Fruit fly (Drosophila melanogaster): ENCODE data around the gene MED30.

The MED30 gene

DNA sequence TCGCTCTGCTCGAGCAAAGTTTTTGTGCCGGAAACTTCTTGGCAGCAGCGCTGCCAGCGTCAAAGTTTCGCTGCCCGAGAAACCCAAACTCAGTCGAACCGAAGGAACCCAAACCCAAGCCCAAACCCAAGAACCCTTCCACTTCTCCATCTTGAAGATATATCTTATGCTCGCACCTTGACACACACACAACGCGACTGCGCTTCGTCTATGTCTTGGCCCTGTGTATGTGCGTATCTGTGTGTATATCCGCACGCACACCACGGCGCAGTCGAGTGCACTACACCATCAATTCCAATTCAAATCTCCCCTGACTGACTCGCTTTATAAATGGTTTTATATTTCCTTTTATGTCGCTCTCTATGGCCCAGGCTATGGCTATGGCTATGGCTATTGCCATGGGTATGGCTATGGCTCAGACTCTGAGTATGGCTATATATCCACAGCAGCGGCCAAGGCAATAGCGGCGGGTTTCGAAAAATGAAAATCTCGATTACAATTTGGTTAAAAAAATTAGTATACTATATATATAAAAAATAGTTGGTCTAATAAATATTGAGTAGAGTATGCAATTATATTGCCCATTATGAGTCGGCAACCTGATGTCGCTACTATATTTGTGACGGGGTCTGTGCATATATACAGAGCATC lies 42.6 kb upstream of the MED30 start (continued):
- TF ChIP-seq chinmo (GFP tag; IDR thresholded peaks at IDR 0.05; ENCODE audit: partially characterized antibody): 0 out of 4 replicates have a peak, but pooled peaks have one; percentile 19
- peak; percentile 26 for TF ChIP-seq tx (GFP tag; optimal IDR thresholded peaks at IDR 0.05)
- no peak for TF ChIP-seq Lpt (GFP tag; optimal IDR thresholded peaks at IDR 0.05)
- TF ChIP-seq eyg (GFP tag; optimal IDR thresholded peaks at IDR 0.05): no peak
- TF ChIP-seq CG17612 (GFP tag; IDR thresholded peaks at IDR 0.05): peak; percentile 78
- TF ChIP-seq hb (GFP tag; IDR thresholded peaks at IDR 0.05; ENCODE audit: partially characterized antibody): no peak
- peak; percentile 90 for TF ChIP-seq Taf1 (GFP tag; IDR thresholded peaks at IDR 0.05)
- peak; percentile 44 for TF ChIP-seq Camta (GFP tag; optimal IDR thresholded peaks at IDR 0.05)
- TF ChIP-seq dati (GFP tag; IDR thresholded peaks at IDR 0.05): peak; percentile 91
- peak; percentile 96 for TF ChIP-seq CG14441 (GFP tag; IDR thresholded peaks at IDR 0.05)
- peak; percentile 94 for TF ChIP-seq CG13424 (tag; optimal IDR thresholded peaks at IDR 0.05)
- peak; percentile 73 for TF ChIP-seq fd102C (GFP tag; optimal IDR thresholded peaks at IDR 0.05)
- TF ChIP-seq usp (GFP tag; optimal IDR thresholded peaks at IDR 0.05): no peak
- no peak for TF ChIP-seq maf-S (GFP tag; optimal IDR thresholded peaks at IDR 0.05)
- TF ChIP-seq bowl (GFP tag; IDR thresholded peaks at IDR 0.05): peak; percentile 90
- no peak for TF ChIP-seq CG1832 (GFP tag; optimal IDR thresholded peaks at IDR 0.05)
- peak; percentile 73 for TF ChIP-seq Sry-β (GFP tag; optimal IDR thresholded peaks at IDR 0.05)
- TF ChIP-seq CG31365 (tag; optimal IDR thresholded peaks at IDR 0.05): peak; percentile 85
- TF ChIP-seq CG3163 (GFP tag; optimal IDR thresholded peaks at IDR 0.05): no peak
- peak; percentile 34 for TF ChIP-seq NC2α (GFP tag; optimal IDR thresholded peaks at IDR 0.05)
- no peak for TF ChIP-seq Doc3 (GFP tag; IDR thresholded peaks at IDR 0.05; ENCODE audit: partially characterized antibody)
- TF ChIP-seq E2f1 (GFP tag; IDR thresholded peaks at IDR 0.05): peak; percentile 95
- no peak for TF ChIP-seq amos (GFP tag; IDR thresholded peaks at IDR 0.05; ENCODE audit: partially characterized antibody)
- peak; percentile 25 for TF ChIP-seq B-H2 (GFP tag; optimal IDR thresholded peaks at IDR 0.05)
- peak; percentile 72 for TF ChIP-seq abd-A (tag; optimal IDR thresholded peaks at IDR 0.05)
- no peak for TF ChIP-seq fru (optimal IDR thresholded peaks at IDR 0.05)
- peak; percentile 97 for TF ChIP-seq dmrt99B (tag; optimal IDR thresholded peaks at IDR 0.05)
- peak in 1 of 2 experiments; percentile 57 for TF ChIP-seq crp (GFP tag; optimal IDR thresholded peaks at IDR 0.05)
- TF ChIP-seq CG14050 (GFP tag; IDR thresholded peaks at IDR 0.05): peak; percentile 91
- no peak for TF ChIP-seq bbx (GFP tag; IDR thresholded peaks at IDR 0.05; ENCODE audit: partially characterized antibody)
- TF ChIP-seq BtbVII (GFP tag; optimal IDR thresholded peaks at IDR 0.05): peak; percentile 97
- peak; percentile 62 for TF ChIP-seq CG10543 (GFP tag; optimal IDR thresholded peaks at IDR 0.05)
- TF ChIP-seq Nf-YC (tag; optimal IDR thresholded peaks at IDR 0.05): peak; percentile 77
- TF ChIP-seq CG1024 (GFP tag; IDR thresholded peaks at IDR 0.05): peak; percentile 92
- peak; percentile 96 for TF ChIP-seq Awh (GFP tag; IDR thresholded peaks at IDR 0.05)
- TF ChIP-seq p53 (GFP tag; optimal IDR thresholded peaks at IDR 0.05): no peak
- TF ChIP-seq Antp (GFP tag; optimal IDR thresholded peaks at IDR 0.05): peak; percentile 32
- peak; percentile 78 for TF ChIP-seq sug (tag; optimal IDR thresholded peaks at IDR 0.05)
- peak; percentile 76 for TF ChIP-seq sd (tag; optimal IDR thresholded peaks at IDR 0.05)
- TF ChIP-seq Hr39 (optimal IDR thresholded peaks at IDR 0.05): no peak
- peak; percentile 87 for TF ChIP-seq CG9437 (GFP tag; optimal IDR thresholded peaks at IDR 0.05)
- TF ChIP-seq Fer1 (GFP tag; optimal IDR thresholded peaks at IDR 0.05): peak; percentile 97
- TF ChIP-seq toy (GFP tag; IDR thresholded peaks at IDR 0.05): peak; percentile 92
- TF ChIP-seq knrl (GFP tag; IDR thresholded peaks at IDR 0.05; ENCODE audit: partially characterized antibody): no peak
- peak in 1 of 3 experiments; percentile 97 for TF ChIP-seq lola (GFP tag; optimal IDR thresholded peaks at IDR 0.05)
- TF ChIP-seq CG4820 (GFP tag; optimal IDR thresholded peaks at IDR 0.05): peak; percentile 94
- TF ChIP-seq CG3726 (GFP tag; IDR thresholded peaks at IDR 0.05): peak; percentile 92
- TF ChIP-seq chn (GFP tag; optimal IDR thresholded peaks at IDR 0.05): peak; percentile 70
- TF ChIP-seq CG2889 (GFP tag; IDR thresholded peaks at IDR 0.05): peak; percentile 89
- peak; percentile 89 for TF ChIP-seq Kr (GFP tag; optimal IDR thresholded peaks at IDR 0.05)

All from whole organism, embryonic.